Fruit fly (Drosophila melanogaster) Kc167 (cell line): Measurements from ENCODE around the gene CG2680.

Experiments used
- Myc ChIP-seq: fragments of >200 bp; optimal IDR thresholded peaks from 2 replicates; lab custom pipeline; 2017; ENCODE audit warnings: missing external identifiers
- Sin3A ChIP-seq: fragments of >200 bp; optimal IDR thresholded peaks from 2 replicates; lab custom pipeline; 2018; ENCODE audit warnings: missing external identifiers
- h ChIP-seq: fragments of >200 bp; optimal IDR thresholded peaks from 3 replicates; lab custom pipeline; 2018; ENCODE audit warnings: missing external identifiers
- insv ChIP-seq: fragments of >200 bp; optimal IDR thresholded peaks from 3 replicates; lab custom pipeline; 2018; ENCODE audit warnings: missing external identifiers
- psq ChIP-seq: fragments of >200 bp; optimal IDR thresholded peaks from 2 replicates; lab custom pipeline; 2017; ENCODE audit warnings: missing external identifiers
- ttk ChIP-seq: sonication (Bioruptor generic); optimal IDR thresholded peaks from 2 replicates; lab custom pipeline; 2017; ENCODE audit warnings: missing external identifiers

CG2680 gene

DNA sequence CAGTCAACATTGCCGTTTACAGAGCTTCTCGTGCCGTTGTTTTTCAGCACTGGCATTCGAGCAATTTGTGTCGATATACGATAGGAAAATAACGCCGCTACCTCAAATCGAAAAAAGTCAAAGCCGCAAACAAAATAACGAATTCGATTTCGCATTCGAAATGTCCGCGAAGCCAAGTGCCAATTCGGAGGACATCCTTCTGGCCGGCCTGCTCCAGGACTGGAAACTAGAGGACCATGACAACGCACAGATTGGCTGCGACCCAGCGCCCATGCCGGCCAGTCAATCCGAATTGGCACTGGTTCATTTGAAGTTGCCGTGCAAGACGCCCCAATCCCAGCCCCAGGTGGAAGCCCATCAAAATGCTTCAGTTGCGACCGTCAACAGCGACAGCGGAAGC lies 7.5 kb upstream of the CG2680 start:
- TF ChIP-seq ttk = no peak
- TF ChIP-seq Sin3A (lab: Kevin White, UChicago) = no peak
- TF ChIP-seq psq (lab: Kevin White, UChicago) = no peak
- no peak for TF ChIP-seq Myc (lab: Kevin White, UChicago)
- no peak for TF ChIP-seq insv (lab: Kevin White, UChicago)
- TF ChIP-seq h = no peak

DNA sequence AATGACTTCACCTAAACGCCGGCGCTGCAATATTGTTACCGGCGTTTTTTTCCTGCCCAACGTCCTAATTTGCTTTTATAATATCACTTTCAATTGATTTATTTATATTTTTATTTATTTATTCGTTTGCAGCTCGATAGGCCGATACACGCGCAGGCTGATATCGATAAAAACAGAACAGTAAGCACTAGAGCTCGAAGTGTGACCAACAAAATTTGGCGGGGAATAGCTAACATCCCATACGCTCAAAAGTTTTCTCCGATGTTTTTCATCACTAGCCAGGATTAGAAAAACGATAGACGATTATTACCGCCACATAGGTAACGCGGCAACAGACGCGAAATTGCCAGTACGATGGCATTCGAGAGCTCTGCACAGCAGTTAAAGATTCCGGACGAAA lies 6.5 kb upstream of the CG2680 start, which contains the start of the genes CG2685 and CG2694:
Gene CG2685, minus strand, starts transcription at position 185 of the 400 bp plus-strand sequence.
Gene CG2694, plus strand, starts transcription at position 304 of the 400 bp plus-strand sequence.
- TF ChIP-seq h = no peak
- no peak for TF ChIP-seq insv (lab: Kevin White, UChicago)
- no peak for TF ChIP-seq Myc (lab: Kevin White, UChicago)
- TF ChIP-seq psq (lab: Kevin White, UChicago) = no peak
- TF ChIP-seq ttk = no peak
- no peak for TF ChIP-seq Sin3A (lab: Kevin White, UChicago)

DNA sequence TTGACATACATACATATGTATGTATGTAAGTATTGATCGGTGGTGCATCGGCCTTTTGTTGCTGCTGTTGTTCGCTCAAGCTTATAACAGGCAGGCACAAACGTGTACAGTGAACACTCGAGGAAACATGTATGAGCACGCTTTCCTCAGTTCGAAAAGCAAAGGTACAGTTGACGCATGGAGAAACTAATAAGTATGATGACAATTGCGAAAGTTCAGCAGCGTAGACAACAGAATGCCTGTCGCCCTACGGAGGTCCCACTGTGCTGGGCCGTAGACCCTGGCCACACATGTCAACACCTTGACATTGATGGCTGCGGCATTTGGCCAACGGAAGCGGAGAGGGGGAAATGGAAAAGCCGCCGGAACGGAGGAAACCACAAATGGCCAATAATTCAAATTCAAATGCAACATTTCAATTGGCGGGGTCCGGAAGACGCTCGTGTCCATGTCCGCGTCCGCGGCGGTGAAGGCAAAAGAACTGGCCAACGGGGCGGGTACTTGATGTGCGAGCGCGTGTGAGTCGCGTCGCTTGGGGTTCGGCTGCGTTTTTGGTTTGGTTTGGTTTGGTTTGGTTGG lies 1.0 kb upstream of the CG2680 start, which contains the start of gene CG2681:
Gene CG2681, plus strand, starts transcription at position 529 of the 579 bp plus-strand sequence.
- TF ChIP-seq insv (lab: Kevin White, UChicago) (no peak), psq (lab: Kevin White, UChicago) (no peak), Myc (lab: Kevin White, UChicago) (no peak), ttk (no peak)

DNA sequence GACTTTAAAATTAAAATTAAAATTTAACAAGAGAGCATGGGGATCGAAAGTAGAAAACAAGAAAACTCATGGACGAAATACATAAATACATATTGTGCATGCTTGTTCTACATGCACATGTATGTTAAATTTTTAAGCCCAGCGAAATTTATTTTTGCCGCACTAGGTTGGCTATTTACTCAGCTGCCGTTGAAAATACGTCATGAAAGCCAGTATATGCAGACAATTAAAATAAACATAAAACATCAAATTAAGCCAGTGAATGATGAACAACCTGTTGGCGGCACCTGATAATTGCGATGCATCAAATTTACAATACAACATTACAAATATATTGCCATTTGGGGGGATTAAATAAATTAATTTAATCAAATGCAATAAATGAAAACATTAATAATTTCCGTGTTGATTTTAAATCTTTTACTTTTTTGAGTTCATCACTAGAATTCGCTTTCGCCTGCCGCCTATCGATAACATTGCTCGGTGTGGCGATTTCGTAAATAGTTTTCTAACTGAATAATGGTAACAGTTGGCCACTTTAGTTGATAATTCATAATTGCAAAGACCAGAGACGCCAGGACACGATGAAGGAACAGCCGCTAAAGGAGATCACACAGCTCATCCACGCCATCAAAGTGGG lies 3.0 kb downstream of the CG2680 start, which contains the start of gene eIF2Bbeta:
Gene eIF2Bbeta, plus strand, starts transcription at position 438 of the 640 bp plus-strand sequence.
- no peak for TF ChIP-seq psq (lab: Kevin White, UChicago)
- TF ChIP-seq Sin3A (lab: Kevin White, UChicago) = no peak
- no peak for TF ChIP-seq ttk
- no peak for TF ChIP-seq h
- no peak for TF ChIP-seq insv (lab: Kevin White, UChicago)
- TF ChIP-seq Myc (lab: Kevin White, UChicago) = no peak

DNA sequence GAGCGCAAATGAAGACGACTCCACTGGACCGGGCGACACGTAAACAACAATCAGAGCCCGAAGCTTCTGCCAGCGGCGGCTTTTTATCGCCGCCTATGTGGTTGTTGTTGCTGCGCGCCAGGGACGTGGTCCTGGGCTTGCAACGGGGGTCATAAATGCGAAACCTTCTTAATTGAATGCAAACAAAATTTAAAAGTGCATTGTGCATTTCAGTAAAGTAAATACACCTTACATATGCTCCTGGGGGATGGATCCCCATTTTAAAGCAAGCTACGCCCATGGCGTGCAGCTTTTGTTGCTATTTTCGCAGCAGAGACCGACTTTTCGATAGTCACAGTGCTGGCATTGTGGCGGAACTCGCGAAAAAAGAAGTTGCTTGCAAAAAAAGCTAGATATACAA lies 3.5 kb downstream of the CG2680 start, which contains the start of gene Ugalt:
Gene Ugalt, minus strand, starts transcription at position 160 of the 400 bp plus-strand sequence.
- TF ChIP-seq psq (lab: Kevin White, UChicago) = no peak
- TF ChIP-seq ttk = no peak
- no peak for TF ChIP-seq Myc (lab: Kevin White, UChicago)
- TF ChIP-seq h = no peak
- TF ChIP-seq Sin3A (lab: Kevin White, UChicago) = no peak
- TF ChIP-seq insv (lab: Kevin White, UChicago) = no peak

DNA sequence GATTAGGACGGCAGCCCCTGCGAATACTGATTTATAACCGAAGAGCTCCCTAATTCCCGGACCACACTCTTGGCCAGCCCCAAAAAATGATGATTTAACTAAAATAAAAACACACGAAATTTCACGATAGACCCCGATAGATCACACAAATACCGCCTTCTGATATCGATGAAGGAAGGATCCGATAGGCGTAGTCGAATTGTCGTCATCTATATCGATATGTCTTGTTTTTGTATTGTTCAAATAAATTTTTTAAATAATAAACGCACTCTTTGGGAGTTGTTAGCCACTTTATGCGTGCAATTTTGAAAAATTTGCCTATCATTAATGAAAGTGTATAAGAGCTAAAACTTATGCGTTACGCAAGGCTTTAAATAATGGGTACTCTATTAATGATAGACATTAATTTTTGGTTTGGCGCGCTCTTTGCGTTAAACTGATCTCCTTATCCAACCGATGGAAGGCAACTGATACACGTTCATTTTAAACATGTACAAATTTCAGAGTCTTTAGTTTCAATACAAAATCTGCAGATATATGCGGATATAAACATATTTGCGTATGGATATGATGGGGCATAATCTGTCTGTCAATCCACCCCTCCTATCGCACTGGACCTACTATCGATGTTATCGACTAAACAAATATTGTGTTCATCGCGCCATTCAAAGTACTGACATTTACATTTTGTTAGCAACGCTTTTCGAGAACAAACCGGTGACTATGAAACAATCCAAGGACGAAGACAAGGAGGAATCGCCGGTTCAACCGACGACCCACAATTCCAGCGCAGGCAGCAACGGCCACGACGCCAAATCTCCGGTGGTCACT lies 8.9 kb downstream of the CG2680 start, which contains the start of the genes Spg7 and Lint-O:
Gene Spg7, minus strand, starts transcription at position 148 of the 831 bp plus-strand sequence.
Gene Lint-O, plus strand, starts transcription at position 638 of the 831 bp plus-strand sequence.
- no peak for TF ChIP-seq psq (lab: Kevin White, UChicago)
- TF ChIP-seq Myc (lab: Kevin White, UChicago) = no peak
- no peak for TF ChIP-seq h
- TF ChIP-seq ttk = no peak
- no peak for TF ChIP-seq insv (lab: Kevin White, UChicago)
- TF ChIP-seq Sin3A (lab: Kevin White, UChicago) = no peak

DNA sequence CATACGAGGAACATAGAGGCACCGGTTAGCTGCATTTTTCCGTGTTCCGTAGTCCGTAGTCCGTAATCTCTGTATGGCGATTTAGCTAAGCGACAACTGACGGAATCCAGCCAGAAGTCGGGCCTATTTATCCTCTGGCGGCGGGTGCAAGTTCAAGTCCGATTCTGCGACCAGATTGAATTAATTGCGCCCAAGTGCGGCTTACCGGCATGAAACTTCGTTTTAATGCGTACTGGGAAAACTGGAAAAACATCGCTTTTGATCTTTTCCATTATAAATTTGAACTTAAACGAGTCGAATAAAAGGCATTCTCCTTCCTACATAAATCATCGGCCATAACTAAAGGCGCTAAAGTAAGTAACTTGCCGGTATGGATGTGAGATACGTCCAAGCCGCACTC lies 13.4 kb downstream of the CG2680 start, which contains the start of gene dyw:
Gene dyw, minus strand, starts transcription at position 101 of the 400 bp plus-strand sequence.
- TF ChIP-seq Myc (lab: Kevin White, UChicago) (no peak), Sin3A (lab: Kevin White, UChicago) (no peak), psq (lab: Kevin White, UChicago) (no peak), ttk (no peak), h (no peak), insv (lab: Kevin White, UChicago) (no peak)

DNA sequence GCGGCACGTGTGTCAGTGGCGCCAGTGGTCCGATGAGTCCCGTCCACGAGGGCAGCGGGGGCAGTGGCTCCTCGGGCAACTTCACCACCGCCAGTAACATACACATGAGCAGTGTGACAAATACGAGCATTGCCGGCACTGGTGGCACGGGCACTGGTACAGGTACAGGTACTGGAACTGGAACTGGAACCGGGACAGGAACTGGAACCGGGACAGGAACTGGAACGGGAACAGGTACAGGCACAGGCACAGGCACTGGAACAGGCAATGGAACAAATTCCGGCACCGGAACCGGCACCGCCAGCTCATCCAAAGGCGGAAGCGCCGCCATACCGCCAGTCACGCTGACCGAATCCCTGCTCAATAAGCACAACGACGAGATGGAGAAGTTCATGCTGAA lies 16.9 kb downstream of the CG2680 start:
- TF ChIP-seq Myc (lab: Kevin White, UChicago) (no peak), ttk (no peak), insv (lab: Kevin White, UChicago) (no peak), h (no peak), psq (lab: Kevin White, UChicago) (no peak), Sin3A (lab: Kevin White, UChicago) (no peak)

DNA sequence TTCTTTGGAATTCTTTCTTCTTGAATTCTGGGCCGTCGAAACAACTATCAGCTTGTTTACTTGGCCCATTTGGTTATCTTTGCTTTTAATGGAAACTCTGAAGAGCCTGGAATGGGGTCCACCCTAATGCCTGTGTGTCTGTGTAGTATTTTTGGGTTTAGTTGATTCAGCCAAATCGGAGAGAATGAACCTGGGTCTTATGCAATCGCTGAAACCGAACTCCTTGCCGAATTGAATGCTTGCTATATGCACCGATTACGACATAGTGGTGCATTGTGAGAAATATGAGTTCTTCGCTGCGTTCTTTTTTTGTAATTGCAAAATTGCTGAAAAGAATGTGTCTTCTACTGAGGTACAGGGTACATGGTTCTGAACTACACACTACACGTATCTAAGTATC lies 20.3 kb downstream of the CG2680 start:
- no peak for TF ChIP-seq Myc (lab: Kevin White, UChicago)
- TF ChIP-seq psq (lab: Kevin White, UChicago) = no peak
- no peak for TF ChIP-seq insv (lab: Kevin White, UChicago)
- no peak for TF ChIP-seq ttk
- no peak for TF ChIP-seq Sin3A (lab: Kevin White, UChicago)
- no peak for TF ChIP-seq h

DNA sequence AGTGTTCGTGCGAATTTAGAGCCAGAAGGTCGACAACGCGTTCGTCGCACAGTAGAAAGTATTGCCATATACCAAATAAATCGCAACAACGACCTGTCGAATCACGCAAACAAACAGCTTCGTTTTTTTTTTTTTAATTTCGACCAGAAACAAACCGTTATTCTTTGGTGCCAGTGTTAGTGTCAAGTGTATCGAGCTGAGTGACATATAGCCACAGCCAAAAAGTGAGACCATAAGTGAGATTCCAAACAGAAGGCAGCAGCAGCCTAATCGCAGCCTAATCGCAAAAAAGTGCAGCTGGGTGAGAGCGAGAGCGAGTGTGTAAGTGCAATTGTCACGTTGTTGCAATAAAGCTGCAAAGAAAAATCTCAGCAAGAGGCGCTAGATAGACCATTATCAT lies 21.6 kb downstream of the CG2680 start, which contains the start of gene per:
Gene per, plus strand, starts transcription at position 1 of the 400 bp plus-strand sequence.
- no peak for TF ChIP-seq h

DNA sequence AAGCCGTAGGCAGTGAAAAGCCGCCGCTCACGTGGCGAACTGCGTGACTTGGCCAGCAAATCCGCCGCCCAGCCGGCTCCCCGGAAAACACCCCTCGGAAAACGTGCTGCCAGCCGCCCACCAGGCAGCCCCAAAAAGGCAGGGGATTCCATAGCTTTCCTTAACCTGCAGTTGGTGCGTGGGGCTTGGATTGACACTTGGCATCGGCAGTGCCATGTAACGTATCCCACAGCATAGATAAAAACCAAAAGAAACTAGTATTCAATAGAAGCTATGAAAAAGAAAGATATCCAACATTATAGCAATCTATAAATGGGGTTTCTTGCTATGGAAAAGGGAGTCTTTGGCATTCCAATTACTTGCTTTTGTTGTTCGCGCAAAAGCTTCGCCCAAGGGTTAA lies 22.2 kb downstream of the CG2680 start:
- no peak for TF ChIP-seq h

DNA sequence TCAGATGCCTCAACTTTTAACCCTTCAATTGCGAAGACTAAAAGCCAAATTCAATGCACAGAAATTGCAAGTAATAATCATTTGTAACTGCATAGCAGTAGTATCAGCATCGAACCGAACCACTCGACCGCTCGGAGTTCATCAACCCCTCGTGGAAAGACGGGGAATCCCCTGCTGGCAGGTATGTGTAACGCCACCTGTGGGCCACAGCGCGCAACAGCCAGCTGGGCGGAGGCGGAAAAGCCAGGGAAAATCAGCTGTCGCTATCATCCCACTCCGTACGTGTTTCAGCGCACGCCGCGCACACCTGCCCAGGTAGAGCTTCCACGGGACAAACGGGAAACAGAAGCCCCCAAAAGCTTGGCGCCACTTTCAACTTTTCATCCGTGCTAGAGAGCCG lies 22.8 kb downstream of the CG2680 start:
- no peak for TF ChIP-seq insv (lab: Kevin White, UChicago)
- TF ChIP-seq Myc (lab: Kevin White, UChicago) = no peak
- TF ChIP-seq psq (lab: Kevin White, UChicago) = no peak
- TF ChIP-seq ttk = no peak
- no peak for TF ChIP-seq h
- no peak for TF ChIP-seq Sin3A (lab: Kevin White, UChicago)
